Worm (Caenorhabditis elegans): Measurements from ENCODE around the gene sma-2.

ce11 chrIII:8775953-8776352 is 26.5 kb downstream of the sma-2 start, which contains the start of gene snap-29:
- no peak for TF ChIP-seq him-1 (tag; optimal IDR thresholded peaks at IDR 0.05)
- TF ChIP-seq W03F9.2 (tag; optimal IDR thresholded peaks at IDR 0.05): no peak
